Fruit fly (Drosophila melanogaster): ENCODE results near the gene CG14314.

- TF ChIP-seq brk (GFP tag; optimal IDR thresholded peaks at IDR 0.05) (no peak), pan (optimal IDR thresholded peaks at IDR 0.05) (no peak), h (GFP tag; optimal IDR thresholded peaks at IDR 0.05) (peak; percentile 19), OdsH (GFP tag; optimal IDR thresholded peaks at IDR 0.05) (no peak), lola (GFP tag; optimal IDR thresholded peaks at IDR 0.05) (no peak), CrebA (GFP tag; optimal IDR thresholded peaks at IDR 0.05; ENCODE audit: borderline replicate concordance) (no peak), Hr83 (GFP tag; optimal IDR thresholded peaks at IDR 0.05; ENCODE audit: poor library complexity, severe bottlenecking) (no peak), dsf (GFP tag; optimal IDR thresholded peaks at IDR 0.05; ENCODE audit: borderline replicate concordance) (no peak), psq (GFP tag; optimal IDR thresholded peaks at IDR 0.05) (no peak), br (GFP tag; optimal IDR thresholded peaks at IDR 0.05) (no peak), Abd-B (GFP tag; optimal IDR thresholded peaks at IDR 0.05) (no peak), CG9705 (GFP tag; optimal IDR thresholded peaks at IDR 0.05) (no peak), usp (GFP tag; optimal IDR thresholded peaks at IDR 0.05) (no peak), Myc (optimal IDR thresholded peaks at IDR 0.05) (no peak)
Observed at dm6 chr3R:18168929-18169350, 47.0 kb upstream of the CG14314 start.
